Worm (Caenorhabditis elegans) whole organism, early embryonic: ENCODE data around the gene Y13C8A.1.

Experiments used
- ama-1 ChIP-seq: fragments of 150-350 bp; optimal IDR thresholded peaks from 2 replicates; lab custom pipeline; 2014
- ceh-13 ChIP-seq: fragments of 200-800 bp; sonication (Bioruptor generic); optimal IDR thresholded peaks from 2 replicates; lab custom pipeline; 2018; ENCODE audit warnings: mild to moderate bottlenecking, missing genetic modification characterization, missing compliant biosample characterization
- tbx-37 ChIP-seq: fragments of 200-800 bp; sonication (Bioruptor generic); conservative IDR thresholded peaks from 2 replicates; pipeline ENCODE4 v1.3.6; 2022; ENCODE audit warnings: missing genetic modification reagents, missing genetic modification characterization, missing compliant biosample characterization

DNA sequence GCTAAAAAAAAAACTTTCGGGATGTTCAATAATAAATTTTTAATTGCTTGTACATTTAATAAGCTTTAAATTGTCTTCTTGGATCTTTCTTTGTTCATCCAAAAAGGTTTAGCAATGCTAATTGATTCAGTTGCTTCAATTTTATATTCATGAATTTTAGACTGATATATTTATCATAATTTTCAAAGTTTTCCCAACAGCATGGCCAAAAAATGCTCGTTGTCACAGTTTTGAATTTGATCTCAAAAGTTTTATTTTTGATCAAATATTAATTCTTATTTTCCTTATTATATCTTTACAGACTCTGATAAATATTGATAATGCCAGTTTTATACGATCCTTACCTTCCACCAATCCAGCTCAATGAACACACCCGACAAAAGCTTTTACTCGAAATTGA lies 38.0 kb downstream of the Y13C8A.1 start, which contains the start of gene fbxb-114:
- TF ChIP-seq ama-1 (lab: Kevin White, UChicago) (no peak), ceh-13 (GFP tag; lab: Kevin White, UChicago) (no peak), tbx-37 (GFP tag; lab: Robert Waterston, UW) (no peak)
